Worm (Caenorhabditis elegans): Measurements from ENCODE around the gene C08B6.5.

Gene C08B6.5

DNA sequence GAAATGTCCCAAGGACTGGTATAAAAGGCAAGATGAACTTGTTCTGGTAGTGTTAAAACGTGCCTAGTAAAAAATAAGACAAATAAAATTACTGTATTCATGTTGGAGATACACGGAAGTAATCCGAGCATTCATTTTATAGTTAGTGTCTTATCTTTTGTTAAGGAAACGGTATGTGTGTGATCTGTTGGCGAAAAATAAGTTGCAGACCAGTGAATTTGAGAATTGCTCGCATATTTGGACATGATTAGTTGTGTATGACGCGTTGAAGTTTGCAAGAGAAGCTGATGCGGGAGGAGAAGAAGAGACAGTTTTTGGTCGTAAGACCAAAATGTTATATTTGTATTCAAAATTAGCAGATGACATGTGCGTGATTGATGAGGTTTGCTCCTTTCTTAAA lies 15.6 kb upstream of the C08B6.5 start, which contains the start of gene C08B6.14:
Gene C08B6.14 (minus strand): TSS at position 101 of the 400 bp plus-strand sequence.
- TF ChIP-seq sox-4 (tag; optimal IDR thresholded peaks at IDR 0.05) = no peak
- no peak for TF ChIP-seq vab-15 (tag; optimal IDR thresholded peaks at IDR 0.05)
- TF ChIP-seq jun-1 (tag; optimal IDR thresholded peaks at IDR 0.05) = no peak
- TF ChIP-seq fos-1 (tag; optimal IDR thresholded peaks at IDR 0.05) = no peak
- TF ChIP-seq ceh-90 (tag; optimal IDR thresholded peaks at IDR 0.05) = no peak
- no peak for TF ChIP-seq pqm-1 (tag; optimal IDR thresholded peaks at IDR 0.05)
- TF ChIP-seq fkh-4 (tag; optimal IDR thresholded peaks at IDR 0.05; ENCODE audit: borderline replicate concordance) = no peak
- no peak for TF ChIP-seq mab-9 (GFP tag; IDR thresholded peaks at IDR 0.05)
- no peak for TF ChIP-seq elt-3 (tag; optimal IDR thresholded peaks at IDR 0.05)

DNA sequence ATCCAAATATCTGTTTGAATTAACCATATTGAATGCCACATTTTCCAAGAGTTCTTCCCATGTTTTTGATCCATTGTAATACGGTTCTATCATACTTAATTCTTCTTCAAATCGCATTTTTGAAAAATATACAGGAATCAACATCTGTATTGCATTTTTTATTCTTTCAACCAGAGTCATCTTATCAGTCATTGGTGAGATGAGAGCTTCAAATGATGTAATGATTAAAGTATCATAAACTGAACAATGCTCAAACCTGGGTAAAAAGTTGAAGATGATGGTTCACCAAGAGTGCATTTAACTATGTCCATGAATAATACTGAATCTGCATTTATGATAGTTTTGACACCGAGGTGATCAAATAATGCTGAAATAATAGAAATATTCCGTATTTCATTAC lies 13.8 kb upstream of the C08B6.5 start:
- TF ChIP-seq nhr-76 (tag; optimal IDR thresholded peaks at IDR 0.05) = no peak
- TF ChIP-seq elt-2 (tag; optimal IDR thresholded peaks at IDR 0.05) = peak; percentile 26
- TF ChIP-seq unc-86 (tag; optimal IDR thresholded peaks at IDR 0.05) = no peak
- TF ChIP-seq ceh-8 (GFP tag; optimal IDR thresholded peaks at IDR 0.05) = no peak

DNA sequence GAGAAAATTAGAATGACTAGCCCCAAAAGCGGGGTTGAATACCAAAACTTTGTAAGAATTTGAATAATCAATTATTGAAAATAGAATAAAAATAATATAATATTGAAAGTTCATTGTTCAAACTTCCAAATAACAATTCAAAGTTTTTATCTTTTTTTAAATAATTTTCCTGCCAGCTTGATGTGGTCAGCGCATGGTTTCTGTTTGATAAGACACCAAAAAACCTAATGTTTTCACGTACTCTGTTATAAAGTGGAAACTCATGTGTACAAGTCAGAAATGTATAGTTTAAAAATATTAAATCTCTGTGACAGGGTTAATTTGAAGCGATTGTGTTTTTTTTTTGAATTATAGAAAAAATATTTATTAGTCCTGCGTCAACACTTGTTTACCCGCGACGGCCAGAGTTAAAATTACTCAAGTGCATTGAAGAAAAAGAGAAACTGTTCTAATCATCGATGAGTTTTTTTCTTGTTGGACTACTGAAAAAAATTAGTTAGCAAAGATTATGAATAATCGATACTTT lies 12.7 kb upstream of the C08B6.5 start, which contains the start of gene ugt-17:
Gene ugt-17 (minus strand): TSS at position 180 of the 526 bp plus-strand sequence.
- TF ChIP-seq elt-2 (tag; optimal IDR thresholded peaks at IDR 0.05) (peak; percentile 53), lin-15B (tag; optimal IDR thresholded peaks at IDR 0.05) (no peak)

DNA sequence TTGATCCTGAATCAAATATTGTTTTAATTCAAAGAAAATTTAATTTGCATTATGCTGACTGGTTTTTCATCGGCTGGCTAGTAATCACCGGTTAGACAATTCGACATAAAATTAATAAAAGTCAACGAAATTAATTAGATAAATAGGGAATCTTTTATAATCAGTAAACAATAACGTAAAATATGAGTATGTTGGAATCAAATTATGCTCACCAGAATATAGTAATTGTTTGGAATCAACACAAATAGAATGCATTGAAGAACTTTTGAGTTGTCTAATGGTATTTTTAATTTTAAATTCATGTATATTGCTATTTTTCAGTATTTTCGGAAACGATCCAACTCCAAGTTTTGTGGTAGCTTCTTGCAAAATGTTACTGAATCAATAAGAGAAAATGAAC lies 12.2 kb upstream of the C08B6.5 start, which contains the start of gene C08B6.2:
Gene C08B6.2 (plus strand): TSS at position 301 of the 400 bp plus-strand sequence.
- TF ChIP-seq isw-1 (GFP tag; IDR thresholded peaks at IDR 0.05) (no peak), fos-1 (tag; optimal IDR thresholded peaks at IDR 0.05) (no peak), ceh-82 (tag; optimal IDR thresholded peaks at IDR 0.05) (no peak), ces-1 (GFP tag; optimal IDR thresholded peaks at IDR 0.05) (no peak), dpl-1 (GFP tag; optimal IDR thresholded peaks at IDR 0.05) (no peak), mef-2 (tag; optimal IDR thresholded peaks at IDR 0.05) (no peak), unc-130 (tag; optimal IDR thresholded peaks at IDR 0.05) (no peak), snpc-4 (tag; optimal IDR thresholded peaks at IDR 0.05) (no peak), nhr-12 (tag; optimal IDR thresholded peaks at IDR 0.05) (no peak), lin-14 (GFP tag; optimal IDR thresholded peaks at IDR 0.05) (no peak), tlp-1 (tag; optimal IDR thresholded peaks at IDR 0.05) (no peak), hpl-2 (GFP tag; optimal IDR thresholded peaks at IDR 0.05) (no peak), nhr-11 (tag; optimal IDR thresholded peaks at IDR 0.05) (no peak), C16A3.4 (tag; optimal IDR thresholded peaks at IDR 0.05) (no peak)

DNA sequence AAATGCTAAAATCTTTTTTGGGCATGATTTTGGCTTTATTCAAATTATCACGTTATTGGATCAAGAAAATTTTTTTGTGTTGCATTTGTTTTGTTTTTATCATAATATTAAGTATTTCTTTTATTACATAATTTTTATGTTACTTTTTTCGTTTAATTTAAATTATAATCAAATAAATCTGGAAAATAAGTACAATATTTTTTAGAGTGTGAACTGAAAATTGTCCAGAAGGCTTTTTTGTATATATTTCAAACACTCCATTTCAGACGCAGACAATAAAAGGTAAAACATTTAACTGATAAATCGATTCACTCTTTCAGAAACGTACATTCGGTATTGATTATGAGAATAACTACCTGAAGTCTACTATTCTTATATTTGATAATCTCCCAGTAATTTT lies 10.3 kb upstream of the C08B6.5 start, which contains the start of gene C08B6.11:
Gene C08B6.11 (plus strand): TSS at position 301 of the 400 bp plus-strand sequence.
- TF ChIP-seq egl-13 (tag; optimal IDR thresholded peaks at IDR 0.05) = no peak
- no peak for TF ChIP-seq ceh-88 (GFP tag; IDR thresholded peaks at IDR 0.05)
- TF ChIP-seq zip-4 (GFP tag; optimal IDR thresholded peaks at IDR 0.05) = no peak
- no peak for TF ChIP-seq hpl-2 (GFP tag; optimal IDR thresholded peaks at IDR 0.05)
- TF ChIP-seq tlp-1 (tag; optimal IDR thresholded peaks at IDR 0.05) = no peak
- TF ChIP-seq C16A3.4 (tag; optimal IDR thresholded peaks at IDR 0.05) = no peak
- no peak for TF ChIP-seq snpc-4 (tag; optimal IDR thresholded peaks at IDR 0.05)
- no peak for TF ChIP-seq ets-5 (GFP tag; IDR thresholded peaks at IDR 0.05)
- TF ChIP-seq nhr-237 (tag; optimal IDR thresholded peaks at IDR 0.05) = no peak
- no peak for TF ChIP-seq snu-23 (GFP tag; optimal IDR thresholded peaks at IDR 0.05)
- TF ChIP-seq efl-1 (optimal IDR thresholded peaks at IDR 0.05) = no peak
- TF ChIP-seq efl-1 (GFP tag; optimal IDR thresholded peaks at IDR 0.05 in 1 of 2) = no peak
- TF ChIP-seq lsy-2 (tag; optimal IDR thresholded peaks at IDR 0.05) = no peak
- no peak for TF ChIP-seq ztf-11 (tag; optimal IDR thresholded peaks at IDR 0.05)
- TF ChIP-seq ceh-63 (GFP tag; optimal IDR thresholded peaks at IDR 0.05) = no peak
- TF ChIP-seq fkh-10 (GFP tag; optimal IDR thresholded peaks at IDR 0.05) = no peak
- no peak for TF ChIP-seq grh-1 (GFP tag; IDR thresholded peaks at IDR 0.05)
- TF ChIP-seq pag-3 (tag; optimal IDR thresholded peaks at IDR 0.05; ENCODE audit: borderline replicate concordance, insufficient read depth) = no peak
- TF ChIP-seq nhr-12 (tag; optimal IDR thresholded peaks at IDR 0.05) = no peak
